Comparison of ENCODE assay signal across 1 worm cellular context in genomic region chrV:7857931-7858330, ce11.
TF ChIP-seq lines count a peak whose summit lies in the region.

Gene C37C3.1, plus strand, starts transcription at chrV:7857963.

TF ChIP-seq in whole organism, young adult, 124 proteins besides CTCF, POLR2A, EP300 and RAD21 (continued from another document):
- TF ChIP-seq ceh-27 (GFP tag; optimal IDR thresholded peaks at IDR 0.05; lab: Kevin White, UChicago) (no peak), Y56A3A.18 (GFP tag; IDR thresholded peaks at IDR 0.05; lab: Robert Waterston, UW) (no peak; the same call in 1 of the 2 replicates), fkh-3 (tag; optimal IDR thresholded peaks at IDR 0.05; lab: Kevin White, UChicago) (no peak), ama-1 (optimal IDR thresholded peaks at IDR 0.05; lab: Kevin White, UChicago) (peak; percentile 65), ama-1 (GFP tag; optimal IDR thresholded peaks at IDR 0.05; lab: Kevin White, UChicago) (peak in 1 of 2 experiments; percentile 50), athp-1 (tag; optimal IDR thresholded peaks at IDR 0.05; lab: Kevin White, UChicago) (no peak), sptf-2 (GFP tag; optimal IDR thresholded peaks at IDR 0.05; lab: Kevin White, UChicago) (no peak), him-1 (tag; optimal IDR thresholded peaks at IDR 0.05; lab: Kevin White, UChicago) (no peak), ztf-28 (GFP tag; IDR thresholded peaks at IDR 0.05; lab: Robert Waterston, UW) (no peak)
